Worm (Caenorhabditis elegans) whole organism, L4 larva: ENCODE results near the gene sqv-1.

Experiments used
- D1046.2 ChIP-seq: fragments of 200-800 bp; sonication (Bioruptor generic); IDR thresholded peaks from 2 replicates; pipeline ENCODE4 v1.3.6; 2022; ENCODE audit warnings: missing genetic modification characterization, missing compliant biosample characterization
- T26A8.4 ChIP-seq: fragments of 200-800 bp; sonication (Bioruptor generic); IDR thresholded peaks from 2 replicates; pipeline ENCODE4 v1.3.6; 2022; ENCODE audit warnings: missing genetic modification characterization, missing compliant biosample characterization
- Y105C5A.15 ChIP-seq: fragments of 200-800 bp; sonication (Bioruptor generic); IDR thresholded peaks from 2 replicates; pipeline ENCODE4 v1.3.6; 2022; ENCODE audit warnings: missing genetic modification characterization, missing compliant biosample characterization
- ceh-28 ChIP-seq: fragments of 150-350 bp; optimal IDR thresholded peaks from 2 replicates; lab custom pipeline; 2014; ENCODE audit warnings: missing biosample characterization, missing genetic modification reagents, missing genetic modification characterization
- gei-8 ChIP-seq: fragments of 200-800 bp; sonication (Bioruptor generic); optimal IDR thresholded peaks from 2 replicates; lab custom pipeline; 2018; ENCODE audit warnings: mild to moderate bottlenecking, missing genetic modification characterization, missing compliant biosample characterization
- lin-38 ChIP-seq: fragments of 200-800 bp; sonication (Bioruptor generic); IDR thresholded peaks from 2 replicates; pipeline ENCODE4 v1.3.6; 2022; ENCODE audit warnings: missing genetic modification reagents, missing genetic modification characterization, missing compliant biosample characterization
- lir-3 ChIP-seq: sonication (generic microtip); optimal IDR thresholded peaks from 2 replicates; lab custom pipeline; 2016; ENCODE audit warnings: mild to moderate bottlenecking, missing genetic modification characterization, missing compliant biosample characterization
- madf-9 ChIP-seq: fragments of 200-800 bp; sonication (Bioruptor generic); conservative IDR thresholded peaks from 2 replicates; pipeline ENCODE4 v1.3.6; 2022; ENCODE audit warnings: missing genetic modification reagents, missing genetic modification characterization, missing compliant biosample characterization
- mdl-1 ChIP-seq, 2 experiments: fragments of 150-350 bp in 1 of 2; sonication (generic microtip) in 1 of 2; optimal IDR thresholded peaks; 2 replicates each; lab custom pipeline; 2014 to 2017; ENCODE audit warnings: missing biosample characterization in 2 of 2, missing genetic modification characterization in 2 of 2
- nhr-237 ChIP-seq: sonication (generic microtip); optimal IDR thresholded peaks from 2 replicates; lab custom pipeline; 2017; ENCODE audit warnings: missing biosample characterization, missing genetic modification characterization
- snpc-4 ChIP-seq: fragments of 150-350 bp; optimal IDR thresholded peaks from 2 replicates; lab custom pipeline; 2014; ENCODE audit warnings: missing biosample characterization, missing genetic modification characterization
- unc-62 ChIP-seq, 3 experiments: fragments of 150-350 bp in 1 of 3; sonication (generic microtip); optimal IDR thresholded peaks in 2 of 3; peaks in 1 of 3; 1 replicate in 1 of 3; 2 replicates in 2 of 3; lab custom pipeline; 2014 to 2017; ENCODE audit warnings: missing biosample characterization in 3 of 3, missing genetic modification characterization in 3 of 3, missing genetic modification reagents in 3 of 3, missing genotype in 1 of 3

DNA sequence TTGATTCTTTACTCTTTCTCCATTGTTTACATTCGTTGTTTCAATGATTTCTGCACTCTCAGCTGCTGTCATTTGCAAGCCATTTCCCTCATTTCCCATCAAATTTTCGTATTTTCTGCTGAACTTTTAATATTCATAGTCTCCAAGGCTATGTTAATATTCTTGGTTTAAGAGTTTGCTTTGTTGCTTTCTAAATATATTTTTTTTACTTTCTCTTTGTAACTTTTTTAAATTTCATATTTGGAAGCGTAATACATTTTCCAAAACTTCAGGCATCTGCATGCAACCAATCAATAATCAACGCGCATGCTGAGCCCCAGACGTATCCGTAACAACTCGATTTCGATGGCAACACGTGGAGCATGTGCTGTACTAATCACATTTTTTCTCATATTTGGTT is at the start of gene sqv-1:
- TF ChIP-seq D1046.2 (GFP tag; lab: Robert Waterston, UW) (no peak), lin-38 (GFP tag; lab: Robert Waterston, UW) (no peak), unc-62 (GFP tag; optimal IDR thresholded peaks at IDR 0.05 in 1 of 2; lab: Kevin White, UChicago) (no peak), unc-62 (tag; optimal IDR thresholded peaks at IDR 0.05; lab: Kevin White, UChicago) (no peak), T26A8.4 (no peak), ceh-28 (tag; lab: Kevin White, UChicago) (no peak), madf-9 (GFP tag; lab: Robert Waterston, UW) (no peak), nhr-237 (no peak), Y105C5A.15 (GFP tag; lab: Robert Waterston, UW) (no peak), lir-3 (no peak), gei-8 (GFP tag; lab: Kevin White, UChicago) (no peak), snpc-4 (tag; lab: Kevin White, UChicago) (no peak), mdl-1 (tag; optimal IDR thresholded peaks at IDR 0.05; lab: Kevin White, UChicago) (no peak)
